Worm (Caenorhabditis elegans) whole organism, L4 larva: ENCODE results near the gene ndx-9.

Experiments
- D1046.2 ChIP-seq: fragments of 200-800 bp; sonication (Bioruptor generic); IDR thresholded peaks from 2 replicates; pipeline ENCODE4 v1.3.6; 2022; ENCODE audit warnings: missing genetic modification characterization, missing compliant biosample characterization
- F10B5.3 ChIP-seq: sonication (generic microtip); optimal IDR thresholded peaks from 2 replicates; lab custom pipeline; 2016; ENCODE audit warnings: mild to moderate bottlenecking, missing genetic modification characterization, missing compliant biosample characterization
- F37D6.2 ChIP-seq: sonication (generic microtip); optimal IDR thresholded peaks from 2 replicates; lab custom pipeline; 2016; ENCODE audit warnings: mild to moderate bottlenecking, missing genetic modification characterization, missing compliant biosample characterization
- F49E8.2 ChIP-seq: sonication (generic microtip); optimal IDR thresholded peaks from 2 replicates; lab custom pipeline; 2016; ENCODE audit warnings: missing compliant biosample characterization, mild to moderate bottlenecking, missing genetic modification characterization, borderline replicate concordance
- R02D3.7 ChIP-seq: fragments of 150-350 bp; sonication (generic microtip); optimal IDR thresholded peaks from 3 replicates; lab custom pipeline; 2014; ENCODE audit warnings: missing biosample characterization, missing genetic modification characterization
- T20F7.1 ChIP-seq: fragments of 200-800 bp; sonication (Bioruptor generic); optimal IDR thresholded peaks from 2 replicates; lab custom pipeline; 2018; ENCODE audit warnings: mild to moderate bottlenecking, missing genetic modification characterization, missing compliant biosample characterization
- T26A8.4 ChIP-seq: fragments of 200-800 bp; sonication (Bioruptor generic); IDR thresholded peaks from 2 replicates; pipeline ENCODE4 v1.3.6; 2022; ENCODE audit warnings: missing genetic modification characterization, missing compliant biosample characterization
- Y105C5A.15 ChIP-seq: fragments of 200-800 bp; sonication (Bioruptor generic); IDR thresholded peaks from 2 replicates; pipeline ENCODE4 v1.3.6; 2022; ENCODE audit warnings: missing genetic modification characterization, missing compliant biosample characterization
- Y48G9A.11 ChIP-seq: fragments of 200-800 bp; sonication (Bioruptor generic); IDR thresholded peaks from 2 replicates; pipeline ENCODE4 v1.3.6; 2022; ENCODE audit warnings: missing genetic modification reagents, missing genetic modification characterization, missing compliant biosample characterization
- Y75B8A.6 ChIP-seq: fragments of 200-800 bp; sonication (Bioruptor generic); IDR thresholded peaks from 2 replicates; pipeline ENCODE4 v1.3.6; 2022; ENCODE audit warnings: missing genetic modification reagents, missing genetic modification characterization, missing compliant biosample characterization
- ZK337.2 ChIP-seq: fragments of 200-800 bp; sonication (Bioruptor generic); IDR thresholded peaks from 2 replicates; pipeline ENCODE4 v1.3.6; 2022; ENCODE audit warnings: missing genetic modification reagents, missing genetic modification characterization, missing compliant biosample characterization
- aly-2 ChIP-seq: sonication (generic microtip); optimal IDR thresholded peaks from 2 replicates; lab custom pipeline; 2018; ENCODE audit warnings: missing biosample characterization, missing genetic modification characterization
- arid-1 ChIP-seq: fragments of 200-800 bp; sonication (Bioruptor generic); conservative IDR thresholded peaks from 2 replicates; pipeline ENCODE4 v1.3.6; 2022; ENCODE audit warnings: missing genetic modification reagents, missing genetic modification characterization, missing compliant biosample characterization
- attf-4 ChIP-seq: sonication (generic microtip); optimal IDR thresholded peaks from 3 replicates; lab custom pipeline; 2017; ENCODE audit warnings: missing biosample characterization, missing genetic modification characterization
- ceh-28 ChIP-seq: fragments of 150-350 bp; optimal IDR thresholded peaks from 2 replicates; lab custom pipeline; 2014; ENCODE audit warnings: missing biosample characterization, missing genetic modification reagents, missing genetic modification characterization
- ceh-44 ChIP-seq: fragments of 200-800 bp; sonication (Bioruptor generic); IDR thresholded peaks from 2 replicates; pipeline ENCODE4 v1.3.6; 2022; ENCODE audit warnings: missing genetic modification reagents, missing genetic modification characterization, missing compliant biosample characterization
- ceh-62 ChIP-seq: sonication (generic microtip); optimal IDR thresholded peaks from 2 replicates; lab custom pipeline; 2017; ENCODE audit warnings: missing biosample characterization, missing genetic modification characterization
- ces-1 ChIP-seq: fragments of 150-350 bp; sonication (generic microtip); optimal IDR thresholded peaks from 4 replicates; lab custom pipeline; 2014; ENCODE audit warnings: missing biosample characterization, missing genetic modification reagents, missing genetic modification characterization
- ctbp-1 ChIP-seq: fragments of 200-800 bp; sonication (Bioruptor generic); IDR thresholded peaks from 2 replicates; pipeline ENCODE4 v1.3.6; 2022; ENCODE audit warnings: missing genetic modification reagents, missing genetic modification characterization, missing compliant biosample characterization
- daf-8 ChIP-seq: fragments of 200-800 bp; sonication (Bioruptor generic); IDR thresholded peaks from 2 replicates; pipeline ENCODE4 v1.3.6; 2022; ENCODE audit warnings: missing genetic modification characterization, missing compliant biosample characterization
- dmd-6 ChIP-seq: fragments of 200-800 bp; sonication (Bioruptor generic); IDR thresholded peaks from 2 replicates; pipeline ENCODE4 v1.3.6; 2022; ENCODE audit warnings: missing genetic modification reagents, missing genetic modification characterization, missing compliant biosample characterization
- dmd-8 ChIP-seq: fragments of 200-800 bp; sonication (Bioruptor generic); IDR thresholded peaks from 2 replicates; pipeline ENCODE4 v1.3.6; 2022; ENCODE audit warnings: missing genetic modification characterization, missing compliant biosample characterization
- dmd-9 ChIP-seq: fragments of 200-800 bp; sonication (Bioruptor generic); IDR thresholded peaks from 2 replicates; pipeline ENCODE4 v1.3.6; 2022; ENCODE audit warnings: missing genetic modification reagents, missing genetic modification characterization, missing compliant biosample characterization
- dpl-1 ChIP-seq: fragments of 150-350 bp; optimal IDR thresholded peaks from 2 replicates; lab custom pipeline; 2014; ENCODE audit warnings: missing biosample characterization, missing genetic modification reagents, missing genetic modification characterization
- duxl-1 ChIP-seq: sonication (generic microtip); optimal IDR thresholded peaks from 2 replicates; lab custom pipeline; 2016; ENCODE audit warnings: mild to moderate bottlenecking, missing genetic modification characterization, moderate library complexity, missing compliant biosample characterization; ENCODE audit not compliant: poor library complexity
- fkh-10 ChIP-seq: fragments of 150-350 bp; optimal IDR thresholded peaks from 2 replicates; lab custom pipeline; 2014; ENCODE audit warnings: missing biosample characterization, missing genetic modification reagents, missing genetic modification characterization
- hif-1 ChIP-seq, 2 experiments: sonication (generic microtip); optimal IDR thresholded peaks; 2 replicates each; lab custom pipeline; 2016 to 2017; ENCODE audit warnings: missing compliant biosample characterization in 2 of 2, missing genetic modification characterization in 2 of 2, missing genetic modification reagents in 2 of 2, missing genotype in 2 of 2, mild to moderate bottlenecking in 1 of 2
- hlh-11 ChIP-seq: fragments of 200-800 bp; sonication (Bioruptor generic); optimal IDR thresholded peaks from 2 replicates; lab custom pipeline; 2018; ENCODE audit warnings: mild to moderate bottlenecking, missing genetic modification characterization, missing compliant biosample characterization
- hlh-30 ChIP-seq: sonication (generic microtip); optimal IDR thresholded peaks from 2 replicates; lab custom pipeline; 2017; ENCODE audit warnings: antibody characterized with exemption, mild to moderate bottlenecking, missing genetic modification characterization, missing compliant biosample characterization; ENCODE audit not compliant: insufficient read depth
- jun-1 ChIP-seq: fragments of 150-350 bp; optimal IDR thresholded peaks from 2 replicates; lab custom pipeline; 2014; ENCODE audit warnings: missing biosample characterization, missing genetic modification reagents, missing genetic modification characterization
- lim-7 ChIP-seq: fragments of 200-800 bp; sonication (Bioruptor generic); IDR thresholded peaks from 2 replicates; pipeline ENCODE4 v1.3.6; 2022; ENCODE audit warnings: missing genetic modification characterization, missing compliant biosample characterization
- lin-1 ChIP-seq: fragments of 200-800 bp; sonication (Bioruptor generic); IDR thresholded peaks from 2 replicates; pipeline ENCODE4 v1.3.6; 2022; ENCODE audit warnings: missing genetic modification reagents, missing genetic modification characterization, missing compliant biosample characterization
- lin-39 ChIP-seq: fragments of 150-350 bp; optimal IDR thresholded peaks from 2 replicates; lab custom pipeline; 2014; ENCODE audit warnings: missing biosample characterization, missing genetic modification reagents, missing genetic modification characterization
- lir-3 ChIP-seq: sonication (generic microtip); optimal IDR thresholded peaks from 2 replicates; lab custom pipeline; 2016; ENCODE audit warnings: mild to moderate bottlenecking, missing genetic modification characterization, missing compliant biosample characterization
- madf-5 ChIP-seq, 2 experiments: fragments of 200-800 bp; sonication (Bioruptor generic); IDR thresholded peaks; 2 replicates each; pipeline ENCODE4 v1.3.6; 2022; ENCODE audit warnings: missing compliant biosample characterization in 2 of 2, missing genetic modification characterization in 2 of 2
- madf-9 ChIP-seq: fragments of 200-800 bp; sonication (Bioruptor generic); conservative IDR thresholded peaks from 2 replicates; pipeline ENCODE4 v1.3.6; 2022; ENCODE audit warnings: missing genetic modification reagents, missing genetic modification characterization, missing compliant biosample characterization
- mdt-29 ChIP-seq: fragments of 200-800 bp; sonication (Bioruptor generic); IDR thresholded peaks from 2 replicates; pipeline ENCODE4 v1.3.6; 2022; ENCODE audit warnings: missing genetic modification reagents, missing genetic modification characterization, missing compliant biosample characterization
- mxl-3 ChIP-seq: fragments of 200-800 bp; sonication (Bioruptor generic); optimal IDR thresholded peaks from 2 replicates; lab custom pipeline; 2018; ENCODE audit warnings: mild to moderate bottlenecking, missing genetic modification characterization, missing compliant biosample characterization
- nhr-10 ChIP-seq: fragments of 150-350 bp; optimal IDR thresholded peaks from 2 replicates; lab custom pipeline; 2014; ENCODE audit warnings: missing biosample characterization, missing genetic modification characterization
- nhr-11 ChIP-seq: fragments of 150-350 bp; optimal IDR thresholded peaks from 2 replicates; lab custom pipeline; 2014; ENCODE audit warnings: missing biosample characterization, missing genetic modification characterization
- nhr-111 ChIP-seq: fragments of 200-800 bp; sonication (Bioruptor generic); optimal IDR thresholded peaks from 2 replicates; lab custom pipeline; 2018; ENCODE audit warnings: mild to moderate bottlenecking, missing genetic modification characterization, missing compliant biosample characterization
- nhr-237 ChIP-seq: sonication (generic microtip); optimal IDR thresholded peaks from 2 replicates; lab custom pipeline; 2017; ENCODE audit warnings: missing biosample characterization, missing genetic modification characterization
- nhr-48 ChIP-seq: sonication (generic microtip); optimal IDR thresholded peaks from 2 replicates; lab custom pipeline; 2016; ENCODE audit warnings: mild to moderate bottlenecking, missing genetic modification characterization, missing compliant biosample characterization
- nhr-76 ChIP-seq: fragments of 150-350 bp; optimal IDR thresholded peaks from 2 replicates; lab custom pipeline; 2014; ENCODE audit warnings: missing biosample characterization, missing genetic modification characterization
- pqm-1 ChIP-seq: sonication (generic microtip); optimal IDR thresholded peaks from 2 replicates; lab custom pipeline; 2017; ENCODE audit warnings: missing biosample characterization, missing genetic modification characterization
- rbr-2 ChIP-seq: sonication (generic microtip); optimal IDR thresholded peaks from 2 replicates; lab custom pipeline; 2016; ENCODE audit warnings: missing genotype, missing genetic modification characterization, missing compliant biosample characterization
- saeg-2 ChIP-seq: fragments of 200-800 bp; sonication (Bioruptor generic); IDR thresholded peaks from 2 replicates; pipeline ENCODE4 v1.3.6; 2022; ENCODE audit warnings: missing genetic modification reagents, missing genetic modification characterization, missing compliant biosample characterization
- sdz-12 ChIP-seq: fragments of 200-800 bp; sonication (Bioruptor generic); optimal IDR thresholded peaks from 2 replicates; lab custom pipeline; 2018; ENCODE audit warnings: mild to moderate bottlenecking, missing genetic modification characterization, missing compliant biosample characterization
- set-16 ChIP-seq: fragments of 200-800 bp; sonication (Bioruptor generic); IDR thresholded peaks from 2 replicates; pipeline ENCODE4 v1.3.6; 2022; ENCODE audit warnings: missing genetic modification reagents, missing genetic modification characterization, missing compliant biosample characterization
- tag-97 ChIP-seq: fragments of 200-800 bp; sonication (Bioruptor generic); IDR thresholded peaks from 2 replicates; pipeline ENCODE4 v1.3.6; 2022; ENCODE audit warnings: missing genetic modification characterization, missing compliant biosample characterization
- tra-1 ChIP-seq: fragments of 200-800 bp; sonication (Bioruptor generic); IDR thresholded peaks from 2 replicates; pipeline ENCODE4 v1.3.6; 2022; ENCODE audit warnings: missing genetic modification reagents, missing genetic modification characterization, missing compliant biosample characterization
- zfp-2 ChIP-seq: sonication (generic microtip); optimal IDR thresholded peaks from 2 replicates; lab custom pipeline; 2016; ENCODE audit warnings: mild to moderate bottlenecking, missing genetic modification characterization, missing compliant biosample characterization
- zip-2 ChIP-seq: fragments of 150-350 bp; optimal IDR thresholded peaks from 2 replicates; lab custom pipeline; 2014; ENCODE audit warnings: missing biosample characterization, missing genetic modification characterization

Gene ndx-9

DNA sequence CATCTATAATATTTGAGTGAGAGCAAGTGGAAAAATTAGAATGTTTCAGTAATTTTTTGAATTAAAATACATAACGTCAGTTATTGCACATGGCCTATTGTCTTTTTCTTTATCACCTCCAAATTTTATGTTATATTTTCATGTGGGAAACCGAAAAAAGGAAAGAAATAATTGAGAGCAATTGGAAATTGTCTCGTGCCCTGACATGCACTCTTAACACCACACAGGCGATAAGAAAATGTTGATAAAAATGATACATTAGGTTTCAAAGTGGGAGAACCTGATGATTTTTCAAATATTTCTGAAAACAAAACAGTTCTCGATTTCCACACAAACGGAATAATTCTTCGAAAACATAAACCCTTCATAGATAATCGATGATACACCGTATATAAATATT is 4.1 kb upstream of the ndx-9 start, which contains the start of gene F13H10.3:
F13H10.3 (minus strand) TSS at position 73 of the 400 bp plus-strand sequence.
- TF ChIP-seq attf-4 (tag; lab: Kevin White, UChicago) (no peak), F10B5.3 (tag; lab: Kevin White, UChicago) (no peak), dmd-8 (no peak), F49E8.2 (no peak), nhr-11 (no peak), nhr-48 (tag; lab: Kevin White, UChicago) (no peak), duxl-1 (tag; lab: Kevin White, UChicago) (peak; percentile 20), tra-1 (0 out of 2 replicates have a peak, but pooled peaks have one; percentile 16), F37D6.2 (no peak), dpl-1 (peak; percentile 6), rbr-2 (no peak), Y105C5A.15 (GFP tag; lab: Robert Waterston, UW) (no peak), pqm-1 (tag; lab: Kevin White, UChicago) (peak; percentile 92), ceh-62 (tag; lab: Kevin White, UChicago) (no peak), D1046.2 (no peak), dmd-9 (GFP tag; lab: Robert Waterston, UW) (no peak), lir-3 (tag; lab: Kevin White, UChicago) (no peak), ctbp-1 (GFP tag; lab: Robert Waterston, UW) (no peak), mxl-3 (GFP tag; lab: Kevin White, UChicago) (peak; percentile 40), fkh-10 (GFP tag; lab: Kevin White, UChicago) (no peak), T26A8.4 (no peak), madf-5 (GFP tag; IDR thresholded peaks at IDR 0.05; lab: Robert Waterston, UW) (no peak), daf-8 (GFP tag; lab: Robert Waterston, UW) (no peak), aly-2 (tag; lab: Kevin White, UChicago) (no peak), Y75B8A.6 (GFP tag; lab: Robert Waterston, UW) (no peak), lim-7 (GFP tag; lab: Robert Waterston, UW) (no peak), ceh-28 (tag; lab: Kevin White, UChicago) (no peak), hif-1 (tag; optimal IDR thresholded peaks at IDR 0.05; lab: Kevin White, UChicago) (no peak), T20F7.1 (GFP tag; lab: Kevin White, UChicago) (peak; percentile 35), ZK337.2 (GFP tag; lab: Robert Waterston, UW) (no peak), nhr-76 (no peak), saeg-2 (GFP tag; lab: Robert Waterston, UW) (no peak), arid-1 (0 out of 2 replicates have a peak, but pooled peaks have one; percentile 32), zfp-2 (tag; lab: Kevin White, UChicago) (no peak), zip-2 (tag; lab: Kevin White, UChicago) (no peak), nhr-237 (tag; lab: Kevin White, UChicago) (no peak), hlh-11 (tag; lab: Kevin White, UChicago) (peak; percentile 72), tag-97 (GFP tag; lab: Robert Waterston, UW) (no peak), Y48G9A.11 (no peak), ces-1 (GFP tag; lab: Kevin White, UChicago) (no peak), dmd-6 (GFP tag; lab: Robert Waterston, UW) (peak; percentile 75), set-16 (GFP tag; lab: Robert Waterston, UW) (no peak), sdz-12 (GFP tag; lab: Kevin White, UChicago) (no peak), madf-9 (GFP tag; lab: Robert Waterston, UW) (no peak), ceh-44 (GFP tag; lab: Robert Waterston, UW) (no peak), jun-1 (tag; lab: Kevin White, UChicago) (no peak), mdt-29 (GFP tag; lab: Robert Waterston, UW) (no peak), nhr-10 (tag; lab: Kevin White, UChicago) (no peak), lin-1 (GFP tag; lab: Robert Waterston, UW) (no peak), R02D3.7 (tag; lab: Kevin White, UChicago) (no peak), lin-39 (no peak), hlh-30 (peak; percentile 59), nhr-111 (no peak)
